Worm (Caenorhabditis elegans) whole organism, midembryonic: ENCODE measurements around the gene bigr-1.

Experiments
- T22C8.4 ChIP-seq: fragments of 200-800 bp; sonication (Bioruptor generic); IDR thresholded peaks from 2 replicates; pipeline ENCODE4 v1.3.6; 2022; ENCODE audit warnings: missing genetic modification characterization, missing compliant biosample characterization
- cog-1 ChIP-seq: sonication (generic microtip); optimal IDR thresholded peaks from 2 replicates; lab custom pipeline; 2016; ENCODE audit warnings: missing genetic modification characterization, missing compliant biosample characterization
- flt-1 ChIP-seq: fragments of 200-800 bp; sonication (Bioruptor generic); IDR thresholded peaks from 2 replicates; pipeline ENCODE4 v1.3.6; 2022; ENCODE audit warnings: missing genetic modification characterization, missing compliant biosample characterization
- klf-2 ChIP-seq: fragments of 200-800 bp; sonication (Bioruptor generic); conservative IDR thresholded peaks from 2 replicates; pipeline ENCODE4 v1.3.6; 2022; ENCODE audit warnings: missing genetic modification reagents, missing genetic modification characterization, missing compliant biosample characterization
- med-1 ChIP-seq: sonication (generic microtip); optimal IDR thresholded peaks from 2 replicates; lab custom pipeline; 2017; ENCODE audit warnings: missing genetic modification characterization, mild to moderate bottlenecking, missing compliant biosample characterization, antibody characterized with exemption, missing genetic modification reagents; ENCODE audit not compliant: insufficient read depth
- ref-1 ChIP-seq: fragments of 200-800 bp; sonication (Bioruptor generic); conservative IDR thresholded peaks from 2 replicates; pipeline ENCODE4 v1.3.6; 2022; ENCODE audit warnings: missing genetic modification reagents, missing genetic modification characterization, missing compliant biosample characterization
- tab-1 ChIP-seq: fragments of 200-800 bp; sonication (Bioruptor generic); IDR thresholded peaks from 2 replicates; pipeline ENCODE4 v1.3.6; 2022; ENCODE audit warnings: missing genetic modification characterization, missing compliant biosample characterization
- ztf-23 ChIP-seq: fragments of 200-800 bp; sonication (Bioruptor generic); IDR thresholded peaks from 2 replicates; pipeline ENCODE4 v1.3.6; 2022; ENCODE audit warnings: missing genetic modification reagents, missing genetic modification characterization, missing compliant biosample characterization
- ztf-29 ChIP-seq: fragments of 200-800 bp; sonication (Bioruptor generic); IDR thresholded peaks from 2 replicates; pipeline ENCODE4 v1.3.6; 2022; ENCODE audit warnings: missing genetic modification reagents, missing genetic modification characterization, missing compliant biosample characterization

bigr-1 gene

DNA sequence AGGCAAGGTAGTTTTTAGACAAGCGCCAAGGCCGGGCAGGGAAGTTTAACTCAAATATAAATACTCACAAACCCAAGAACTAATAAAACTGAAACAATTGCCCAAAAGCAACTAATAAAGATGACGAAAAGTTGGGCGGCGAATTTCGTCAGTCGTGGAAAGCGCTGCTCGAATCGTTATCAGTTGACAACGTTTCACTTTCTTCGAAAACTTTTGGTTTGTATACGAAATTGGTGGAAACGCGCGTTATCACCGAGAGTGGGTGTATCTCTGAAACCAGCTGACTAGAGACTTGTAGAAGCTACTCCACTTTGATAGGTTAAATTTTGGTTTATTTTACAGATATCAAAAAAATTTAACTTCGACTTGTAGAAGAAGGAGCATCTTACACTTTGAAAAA is 28.4 kb upstream of the bigr-1 start:
- TF ChIP-seq flt-1 (GFP tag; lab: Robert Waterston, UW): no peak
- TF ChIP-seq klf-2 (GFP tag; lab: Robert Waterston, UW): no peak
- no peak for TF ChIP-seq med-1
- no peak for TF ChIP-seq ztf-29 (GFP tag; lab: Robert Waterston, UW)
- TF ChIP-seq ref-1 (GFP tag; lab: Robert Waterston, UW): no peak
- TF ChIP-seq T22C8.4 (GFP tag; lab: Robert Waterston, UW): no peak
- no peak for TF ChIP-seq tab-1 (GFP tag; lab: Robert Waterston, UW)
- TF ChIP-seq ztf-23 (GFP tag; lab: Robert Waterston, UW): no peak
- no peak for TF ChIP-seq cog-1 (tag; lab: Kevin White, UChicago)

DNA sequence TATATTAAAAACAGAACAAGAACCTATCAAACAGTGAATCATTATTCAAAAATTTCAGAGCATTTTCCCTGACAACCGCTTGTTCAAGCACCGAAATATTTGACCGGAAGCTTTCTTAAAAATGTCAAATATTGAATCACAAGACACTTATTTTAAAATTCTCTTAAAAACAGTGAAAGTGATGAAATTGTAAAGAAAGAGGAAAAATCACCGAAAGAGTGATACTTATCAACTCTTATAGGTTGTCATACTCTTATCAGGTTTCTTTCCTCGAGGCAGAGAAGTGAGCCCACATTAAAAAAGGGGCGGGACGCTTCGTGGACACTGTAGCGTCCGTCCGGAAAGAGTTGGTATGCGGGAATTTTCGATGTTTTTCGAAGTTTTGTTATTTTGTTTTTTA is 27.7 kb upstream of the bigr-1 start:
- no peak for TF ChIP-seq cog-1 (tag; lab: Kevin White, UChicago)
- TF ChIP-seq med-1: no peak
- TF ChIP-seq klf-2 (GFP tag; lab: Robert Waterston, UW): no peak
- no peak for TF ChIP-seq ztf-23 (GFP tag; lab: Robert Waterston, UW)
- TF ChIP-seq ztf-29 (GFP tag; lab: Robert Waterston, UW): no peak
- TF ChIP-seq T22C8.4 (GFP tag; lab: Robert Waterston, UW): no peak
- TF ChIP-seq tab-1 (GFP tag; lab: Robert Waterston, UW): no peak
- TF ChIP-seq ref-1 (GFP tag; lab: Robert Waterston, UW): no peak

- TF ChIP-seq flt-1 (GFP tag; lab: Robert Waterston, UW): no peak
- no peak for TF ChIP-seq ztf-29 (GFP tag; lab: Robert Waterston, UW)
- no peak for TF ChIP-seq T22C8.4 (GFP tag; lab: Robert Waterston, UW)
- no peak for TF ChIP-seq ref-1 (GFP tag; lab: Robert Waterston, UW)
- TF ChIP-seq tab-1 (GFP tag; lab: Robert Waterston, UW): no peak
- TF ChIP-seq klf-2 (GFP tag; lab: Robert Waterston, UW): no peak
- TF ChIP-seq med-1: no peak
- TF ChIP-seq cog-1 (tag; lab: Kevin White, UChicago): no peak
- TF ChIP-seq ztf-23 (GFP tag; lab: Robert Waterston, UW): no peak
These were observed 26.5 kb upstream of the bigr-1 start for ce11 chrII:11154957-11155356.

DNA sequence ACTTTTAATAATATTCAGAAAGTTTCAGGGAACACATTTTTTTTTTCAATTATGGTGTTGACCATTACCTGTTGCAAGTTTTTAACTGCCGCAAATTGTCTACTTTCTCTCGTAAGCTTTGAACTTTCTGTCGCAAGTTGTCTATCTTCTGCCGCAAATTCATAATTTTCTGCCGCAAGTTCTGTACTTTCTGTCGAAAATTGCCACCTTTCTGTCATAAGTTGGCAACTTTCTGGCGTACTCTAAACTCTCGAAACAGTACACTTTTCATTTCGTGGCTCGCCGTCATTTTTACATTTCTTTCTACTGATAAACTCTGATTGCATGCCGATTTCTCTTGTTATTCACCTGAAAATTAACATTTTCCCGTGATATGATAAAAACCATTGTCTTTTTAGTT is 26.1 kb upstream of the bigr-1 start:
- TF ChIP-seq ztf-29 (GFP tag; lab: Robert Waterston, UW) (no peak), med-1 (no peak), tab-1 (GFP tag; lab: Robert Waterston, UW) (no peak), cog-1 (tag; lab: Kevin White, UChicago) (no peak), ref-1 (GFP tag; lab: Robert Waterston, UW) (no peak), klf-2 (GFP tag; lab: Robert Waterston, UW) (no peak), ztf-23 (GFP tag; lab: Robert Waterston, UW) (no peak), flt-1 (GFP tag; lab: Robert Waterston, UW) (no peak)

- no peak for TF ChIP-seq cog-1 (tag; lab: Kevin White, UChicago)
- no peak for TF ChIP-seq ztf-29 (GFP tag; lab: Robert Waterston, UW)
- no peak for TF ChIP-seq flt-1 (GFP tag; lab: Robert Waterston, UW)
- no peak for TF ChIP-seq tab-1 (GFP tag; lab: Robert Waterston, UW)
- TF ChIP-seq med-1: no peak
- no peak for TF ChIP-seq T22C8.4 (GFP tag; lab: Robert Waterston, UW)
- no peak for TF ChIP-seq ref-1 (GFP tag; lab: Robert Waterston, UW)
- TF ChIP-seq klf-2 (GFP tag; lab: Robert Waterston, UW): no peak
- no peak for TF ChIP-seq ztf-23 (GFP tag; lab: Robert Waterston, UW)
These were observed 25.3 kb upstream of the bigr-1 start for ce11 chrII:11156160-11156559.

- TF ChIP-seq T22C8.4 (GFP tag; lab: Robert Waterston, UW): peak; percentile 60; the same call in 1 of the 2 replicates
- TF ChIP-seq med-1: no peak
- TF ChIP-seq klf-2 (GFP tag; lab: Robert Waterston, UW): peak; percentile 74
- peak; percentile 58; the same call in 1 of the 2 replicates for TF ChIP-seq ref-1 (GFP tag; lab: Robert Waterston, UW)
- TF ChIP-seq cog-1 (tag; lab: Kevin White, UChicago): no peak
- peak; percentile 78 for TF ChIP-seq ztf-23 (GFP tag; lab: Robert Waterston, UW)
- TF ChIP-seq ztf-29 (GFP tag; lab: Robert Waterston, UW): peak; percentile 78
- peak; percentile 86 for TF ChIP-seq flt-1 (GFP tag; lab: Robert Waterston, UW)
- peak; percentile 84 for TF ChIP-seq tab-1 (GFP tag; lab: Robert Waterston, UW)
These were observed 23.8 kb upstream of the bigr-1 start for ce11 chrII:11157660-11158059.

- no peak for TF ChIP-seq klf-2 (GFP tag; lab: Robert Waterston, UW)
- no peak for TF ChIP-seq flt-1 (GFP tag; lab: Robert Waterston, UW)
- no peak for TF ChIP-seq ztf-29 (GFP tag; lab: Robert Waterston, UW)
- no peak for TF ChIP-seq ref-1 (GFP tag; lab: Robert Waterston, UW)
- TF ChIP-seq ztf-23 (GFP tag; lab: Robert Waterston, UW): no peak
- no peak for TF ChIP-seq T22C8.4 (GFP tag; lab: Robert Waterston, UW)
- no peak for TF ChIP-seq cog-1 (tag; lab: Kevin White, UChicago)
- TF ChIP-seq med-1: no peak
- TF ChIP-seq tab-1 (GFP tag; lab: Robert Waterston, UW): no peak
These were observed 19.8 kb upstream of the bigr-1 start for ce11 chrII:11161675-11162074.

- TF ChIP-seq ztf-29 (GFP tag; lab: Robert Waterston, UW) (no peak), klf-2 (GFP tag; lab: Robert Waterston, UW) (no peak), ref-1 (GFP tag; lab: Robert Waterston, UW) (no peak), tab-1 (GFP tag; lab: Robert Waterston, UW) (no peak), ztf-23 (GFP tag; lab: Robert Waterston, UW) (no peak), flt-1 (GFP tag; lab: Robert Waterston, UW) (no peak), cog-1 (tag; lab: Kevin White, UChicago) (no peak), med-1 (no peak), T22C8.4 (GFP tag; lab: Robert Waterston, UW) (no peak)
These were observed 19.1 kb upstream of the bigr-1 start, which contains the start of gene ptr-13 for ce11 chrII:11162390-11162789. ptr-13 (minus strand) TSS chrII:11162481.

ce11 chrII:11163291-11163690 is 18.2 kb upstream of the bigr-1 start:
- no peak for TF ChIP-seq flt-1 (GFP tag; lab: Robert Waterston, UW)
- TF ChIP-seq cog-1 (tag; lab: Kevin White, UChicago): no peak
- TF ChIP-seq ztf-23 (GFP tag; lab: Robert Waterston, UW): no peak
- TF ChIP-seq med-1: no peak
- no peak for TF ChIP-seq T22C8.4 (GFP tag; lab: Robert Waterston, UW)
